Worm (Caenorhabditis elegans) whole organism, early embryonic: ENCODE results near the gene K10B2.4.

Experiments
- F13C5.2 ChIP-seq: sonication (generic microtip); optimal IDR thresholded peaks from 2 replicates; lab custom pipeline; 2017; ENCODE audit warnings: mild to moderate bottlenecking, missing genetic modification characterization, inconsistent platforms, missing compliant biosample characterization
- ceh-36 ChIP-seq: sonication (generic microtip); optimal IDR thresholded peaks from 2 replicates; lab custom pipeline; 2016; ENCODE audit warnings: missing genetic modification characterization, inconsistent platforms, missing compliant biosample characterization

ce11 chrII:6407279-6407678 is 46.5 kb upstream of the K10B2.4 start, which contains the start of gene spp-11:
- TF ChIP-seq F13C5.2 (tag; lab: Kevin White, UChicago) = no peak
- TF ChIP-seq ceh-36 (tag; lab: Kevin White, UChicago) = no peak
